Worm (Caenorhabditis elegans) whole organism, L1 larva: ENCODE measurements around the gene best-1.

Experiments
- C34B4.2 ChIP-seq: sonication (generic microtip); optimal IDR thresholded peaks from 2 replicates; lab custom pipeline; 2017; ENCODE audit warnings: mild to moderate bottlenecking, missing genetic modification characterization, missing compliant biosample characterization
- Y116A8C.19 ChIP-seq: sonication (generic microtip); optimal IDR thresholded peaks from 2 replicates; lab custom pipeline; 2016; ENCODE audit warnings: missing compliant biosample characterization, missing genetic modification characterization, borderline replicate concordance
- aha-1 ChIP-seq: fragments of 150-350 bp; optimal IDR thresholded peaks from 2 replicates; lab custom pipeline; 2014; ENCODE audit warnings: missing biosample characterization, missing genetic modification characterization
- aly-2 ChIP-seq: fragments of 150-350 bp; optimal IDR thresholded peaks from 2 replicates; lab custom pipeline; 2014; ENCODE audit warnings: missing biosample characterization, missing genetic modification characterization
- ama-1 ChIP-seq: fragments of 150-350 bp; optimal IDR thresholded peaks from 2 replicates; lab custom pipeline; 2014
- blmp-1 ChIP-seq: fragments of 150-350 bp; optimal IDR thresholded peaks from 2 replicates; lab custom pipeline; 2014; ENCODE audit warnings: missing biosample characterization, missing genetic modification characterization
- ceh-82 ChIP-seq, 3 experiments: fragments of 150-350 bp in 1 of 3; sonication (generic microtip) in 2 of 3; optimal IDR thresholded peaks; 2 replicates each; lab custom pipeline; 2014 to 2017; ENCODE audit warnings: missing biosample characterization in 3 of 3, missing genetic modification characterization in 3 of 3
- ceh-88 ChIP-seq: fragments of 200-800 bp; sonication (Bioruptor generic); IDR thresholded peaks from 2 replicates; pipeline ENCODE4 v1.3.6; 2022; ENCODE audit warnings: missing genetic modification characterization, missing compliant biosample characterization
- ceh-90 ChIP-seq: sonication (generic microtip); optimal IDR thresholded peaks from 2 replicates; lab custom pipeline; 2016; ENCODE audit warnings: missing genetic modification characterization, missing compliant biosample characterization
- dpl-1 ChIP-seq, 3 experiments: fragments of 150-350 bp in 2 of 3; sonication (generic microtip) in 1 of 3; optimal IDR thresholded peaks; 2 replicates each; lab custom pipeline; 2014 to 2017; ENCODE audit warnings: missing biosample characterization in 3 of 3, missing genetic modification characterization in 3 of 3, missing genetic modification reagents in 3 of 3
- efl-1 ChIP-seq, 4 experiments: fragments of 150-350 bp; optimal IDR thresholded peaks in 3 of 4; peaks in 1 of 4; 1 replicate in 1 of 4; 2 replicates in 3 of 4; lab custom pipeline; 2014; ENCODE audit warnings: missing biosample characterization in 2 of 4, missing genetic modification characterization in 2 of 4, missing genetic modification reagents in 2 of 4
- egl-27 ChIP-seq, 2 experiments: fragments of 150-350 bp in 1 of 2; sonication (generic microtip); optimal IDR thresholded peaks; 3 replicates each; lab custom pipeline; 2017 to 2018; ENCODE audit warnings: missing biosample characterization in 2 of 2, missing genetic modification characterization in 2 of 2, missing genetic modification reagents in 2 of 2
- elt-3 ChIP-seq, 6 experiments: fragments of 150-350 bp in 1 of 6; sonication (generic microtip); optimal IDR thresholded peaks; 2 replicates each; lab custom pipeline; 2017 to 2018; ENCODE audit warnings: missing biosample characterization in 6 of 6, missing genetic modification characterization in 6 of 6, inconsistent platforms in 1 of 6
- fkh-10 ChIP-seq: sonication (generic microtip); optimal IDR thresholded peaks from 2 replicates; lab custom pipeline; 2017; ENCODE audit warnings: missing biosample characterization, missing genetic modification reagents, missing genetic modification characterization
- fkh-4 ChIP-seq: sonication (generic microtip); optimal IDR thresholded peaks from 2 replicates; lab custom pipeline; 2016; ENCODE audit warnings: missing compliant biosample characterization, missing genetic modification characterization, borderline replicate concordance
- grh-1 ChIP-seq: fragments of 200-800 bp; sonication (Bioruptor generic); IDR thresholded peaks from 2 replicates; pipeline ENCODE4 v1.3.6; 2022; ENCODE audit warnings: missing genetic modification reagents, missing genetic modification characterization, missing compliant biosample characterization
- hlh-17 ChIP-seq: fragments of 200-800 bp; sonication (Bioruptor generic); optimal IDR thresholded peaks from 2 replicates; lab custom pipeline; 2018; ENCODE audit warnings: missing genetic modification characterization, mild to moderate bottlenecking, missing compliant biosample characterization, moderate library complexity, borderline replicate concordance
- hpl-2 ChIP-seq: fragments of 150-350 bp; optimal IDR thresholded peaks from 2 replicates; lab custom pipeline; 2014; ENCODE audit warnings: missing biosample characterization, missing genetic modification reagents, missing genetic modification characterization
- irx-1 ChIP-seq: sonication (generic microtip); optimal IDR thresholded peaks from 2 replicates; lab custom pipeline; 2016; ENCODE audit warnings: missing genetic modification characterization, missing compliant biosample characterization
- isw-1 ChIP-seq: fragments of 200-800 bp; sonication (Bioruptor generic); IDR thresholded peaks from 2 replicates; pipeline ENCODE4 v1.3.6; 2022; ENCODE audit warnings: missing genetic modification characterization, missing compliant biosample characterization
- jun-1 ChIP-seq: fragments of 150-350 bp; optimal IDR thresholded peaks from 2 replicates; lab custom pipeline; 2014; ENCODE audit warnings: missing biosample characterization, missing genetic modification reagents, missing genetic modification characterization
- lin-14 ChIP-seq: fragments of 200-800 bp; sonication (Bioruptor generic); optimal IDR thresholded peaks from 2 replicates; lab custom pipeline; 2018; ENCODE audit warnings: mild to moderate bottlenecking, missing genetic modification characterization, moderate library complexity, missing compliant biosample characterization
- lin-35 ChIP-seq, 2 experiments: fragments of 150-350 bp; optimal IDR thresholded peaks; 2 replicates each; lab custom pipeline; 2014; ENCODE audit warnings: missing biosample characterization in 2 of 2, missing genetic modification characterization in 2 of 2, missing genetic modification reagents in 2 of 2
- lir-3 ChIP-seq: sonication (generic microtip); optimal IDR thresholded peaks from 2 replicates; lab custom pipeline; 2016; ENCODE audit warnings: mild to moderate bottlenecking, missing genetic modification characterization, moderate library complexity, missing compliant biosample characterization; ENCODE audit not compliant: poor library complexity
- lsy-2 ChIP-seq, 2 experiments: fragments of 150-350 bp; optimal IDR thresholded peaks; 2 replicates each; lab custom pipeline; 2014; ENCODE audit warnings: missing biosample characterization in 2 of 2, missing genetic modification characterization in 2 of 2
- mab-9 ChIP-seq: fragments of 200-800 bp; sonication (Bioruptor generic); IDR thresholded peaks from 2 replicates; pipeline ENCODE4 v1.3.6; 2022; ENCODE audit warnings: missing genetic modification reagents, missing genetic modification characterization, missing compliant biosample characterization
- mep-1 ChIP-seq: fragments of 150-350 bp; optimal IDR thresholded peaks from 2 replicates; lab custom pipeline; 2014; ENCODE audit warnings: missing biosample characterization, missing genetic modification characterization
- nhr-11 ChIP-seq: fragments of 150-350 bp; optimal IDR thresholded peaks from 2 replicates; lab custom pipeline; 2014; ENCODE audit warnings: missing biosample characterization, missing genetic modification characterization
- nhr-20 ChIP-seq: sonication (generic microtip); optimal IDR thresholded peaks from 2 replicates; lab custom pipeline; 2016; ENCODE audit warnings: mild to moderate bottlenecking, missing genetic modification characterization, missing compliant biosample characterization
- nhr-237 ChIP-seq: fragments of 150-350 bp; optimal IDR thresholded peaks from 2 replicates; lab custom pipeline; 2014; ENCODE audit warnings: missing biosample characterization, missing genetic modification characterization
- nhr-47 ChIP-seq: sonication (generic microtip); optimal IDR thresholded peaks from 2 replicates; lab custom pipeline; 2016; ENCODE audit warnings: mild to moderate bottlenecking, missing genetic modification characterization, moderate library complexity, missing compliant biosample characterization
- nhr-71 ChIP-seq: sonication (generic microtip); optimal IDR thresholded peaks from 2 replicates; lab custom pipeline; 2016; ENCODE audit warnings: mild to moderate bottlenecking, missing genetic modification characterization, moderate library complexity, missing compliant biosample characterization
- nhr-76 ChIP-seq: sonication (generic microtip); optimal IDR thresholded peaks from 2 replicates; lab custom pipeline; 2017; ENCODE audit warnings: missing biosample characterization, missing genetic modification characterization
- nhr-77 ChIP-seq: fragments of 150-350 bp; optimal IDR thresholded peaks from 2 replicates; lab custom pipeline; 2014; ENCODE audit warnings: missing biosample characterization, missing genetic modification characterization
- nhr-85 ChIP-seq: sonication (generic microtip); peaks from one replicate; lab custom pipeline; 2016; ENCODE audit warnings: missing genetic modification characterization, inconsistent platforms, missing compliant biosample characterization
- nhr-90 ChIP-seq: sonication (generic microtip); optimal IDR thresholded peaks from 2 replicates; lab custom pipeline; 2016; ENCODE audit warnings: mild to moderate bottlenecking, missing genetic modification characterization, missing compliant biosample characterization; ENCODE audit not compliant: poor library complexity
- rnt-1 ChIP-seq: sonication (generic microtip); optimal IDR thresholded peaks from 2 replicates; lab custom pipeline; 2016; ENCODE audit warnings: mild to moderate bottlenecking, missing genetic modification characterization, moderate library complexity, missing compliant biosample characterization
- snpc-4 ChIP-seq: fragments of 150-350 bp; optimal IDR thresholded peaks from 2 replicates; lab custom pipeline; 2014; ENCODE audit warnings: missing biosample characterization, missing genetic modification characterization
- snu-23 ChIP-seq: sonication (generic microtip); optimal IDR thresholded peaks from 2 replicates; lab custom pipeline; 2016; ENCODE audit warnings: missing genetic modification characterization, missing compliant biosample characterization
- sptf-1 ChIP-seq: fragments of 150-350 bp; optimal IDR thresholded peaks from 2 replicates; lab custom pipeline; 2014; ENCODE audit warnings: missing biosample characterization, missing genetic modification characterization
- sup-37 ChIP-seq: fragments of 200-800 bp; sonication (Bioruptor generic); optimal IDR thresholded peaks from 2 replicates; lab custom pipeline; 2018; ENCODE audit warnings: mild to moderate bottlenecking, missing genetic modification characterization, missing compliant biosample characterization
- swsn-7 ChIP-seq: sonication (generic microtip); optimal IDR thresholded peaks from 2 replicates; lab custom pipeline; 2016; ENCODE audit warnings: missing genetic modification characterization, missing compliant biosample characterization
- tbx-2 ChIP-seq: sonication (generic microtip); optimal IDR thresholded peaks from 2 replicates; lab custom pipeline; 2016; ENCODE audit warnings: missing genetic modification characterization, missing compliant biosample characterization
- unc-86 ChIP-seq: sonication (generic microtip); optimal IDR thresholded peaks from 2 replicates; lab custom pipeline; 2016; ENCODE audit warnings: missing genetic modification characterization, missing compliant biosample characterization
- vab-15 ChIP-seq: sonication (generic microtip); optimal IDR thresholded peaks from 2 replicates; lab custom pipeline; 2017; ENCODE audit warnings: missing genotype, mild to moderate bottlenecking, missing genetic modification characterization, missing compliant biosample characterization
- xbp-1 ChIP-seq: sonication (generic microtip); optimal IDR thresholded peaks from 2 replicates; lab custom pipeline; 2016; ENCODE audit warnings: missing genetic modification characterization, missing compliant biosample characterization
- ztf-4 ChIP-seq: fragments of 150-350 bp; optimal IDR thresholded peaks from 2 replicates; lab custom pipeline; 2014; ENCODE audit warnings: missing biosample characterization, missing genetic modification characterization

The best-1 gene

ce11 chrIV:13082106-13082505 is 27.5 kb downstream of the best-1 start:
- no peak for TF ChIP-seq nhr-47 (tag; lab: Kevin White, UChicago)
- TF ChIP-seq sptf-1 (tag; lab: Kevin White, UChicago): no peak
- TF ChIP-seq lir-3: no peak
- TF ChIP-seq unc-86 (tag; lab: Kevin White, UChicago): no peak
- no peak for TF ChIP-seq jun-1
- TF ChIP-seq ceh-82 (tag; optimal IDR thresholded peaks at IDR 0.05; lab: Kevin White, UChicago): no peak
- no peak for TF ChIP-seq ztf-4 (tag; lab: Kevin White, UChicago)
- no peak for TF ChIP-seq aly-2 (tag; lab: Kevin White, UChicago)
- TF ChIP-seq ceh-88 (GFP tag; lab: Robert Waterston, UW): no peak
- TF ChIP-seq tbx-2: no peak
- no peak for TF ChIP-seq isw-1
- TF ChIP-seq efl-1 (optimal IDR thresholded peaks at IDR 0.05; lab: Kevin White, UChicago): no peak
- TF ChIP-seq efl-1 (GFP tag; optimal IDR thresholded peaks at IDR 0.05 in 1 of 2; lab: Kevin White, UChicago): peak in 1 of 2 experiments; percentile 8
- no peak for TF ChIP-seq egl-27 (tag; optimal IDR thresholded peaks at IDR 0.05; lab: Kevin White, UChicago)
- TF ChIP-seq nhr-237: no peak
- TF ChIP-seq mab-9 (GFP tag; lab: Robert Waterston, UW): no peak
- TF ChIP-seq snu-23: peak; percentile 10
- peak in 1 of 2 experiments; percentile 25 for TF ChIP-seq lsy-2 (tag; optimal IDR thresholded peaks at IDR 0.05; lab: Kevin White, UChicago)
- TF ChIP-seq aha-1 (tag; lab: Kevin White, UChicago): no peak
- peak; percentile 87 for TF ChIP-seq nhr-85
- peak; percentile 48 for TF ChIP-seq lin-14 (GFP tag; lab: Kevin White, UChicago)
- TF ChIP-seq irx-1 (tag; lab: Kevin White, UChicago): no peak
- no peak for TF ChIP-seq ama-1 (lab: Kevin White, UChicago)
- TF ChIP-seq snpc-4 (tag; lab: Kevin White, UChicago): no peak
- TF ChIP-seq nhr-77 (tag; lab: Kevin White, UChicago): no peak
- no peak for TF ChIP-seq sup-37
- no peak for TF ChIP-seq C34B4.2 (tag; lab: Kevin White, UChicago)
- peak; percentile 39 for TF ChIP-seq nhr-20 (tag; lab: Kevin White, UChicago)
- TF ChIP-seq fkh-4 (tag; lab: Kevin White, UChicago): no peak
- no peak for TF ChIP-seq fkh-10 (GFP tag; lab: Kevin White, UChicago)
- no peak for TF ChIP-seq nhr-71
- TF ChIP-seq hlh-17 (GFP tag; lab: Kevin White, UChicago): no peak
- TF ChIP-seq lin-35 (GFP tag; optimal IDR thresholded peaks at IDR 0.05; lab: Kevin White, UChicago): peak in 1 of 2 experiments; percentile 26
- no peak for TF ChIP-seq ceh-90 (tag; lab: Kevin White, UChicago)
- no peak for TF ChIP-seq nhr-90 (tag; lab: Kevin White, UChicago)
- no peak for TF ChIP-seq dpl-1 (GFP tag; optimal IDR thresholded peaks at IDR 0.05; lab: Kevin White, UChicago)
- no peak for TF ChIP-seq vab-15 (tag; lab: Kevin White, UChicago)
- TF ChIP-seq swsn-7 (tag; lab: Kevin White, UChicago): no peak
- peak; percentile 45 for TF ChIP-seq blmp-1 (tag; lab: Kevin White, UChicago)
- TF ChIP-seq Y116A8C.19 (tag; lab: Kevin White, UChicago): no peak
- peak; percentile 2 for TF ChIP-seq rnt-1 (tag; lab: Kevin White, UChicago)
- no peak for TF ChIP-seq hpl-2
- peak in 2 of 6 experiments; percentile 30 to 62 for TF ChIP-seq elt-3 (tag; optimal IDR thresholded peaks at IDR 0.05; lab: Kevin White, UChicago)
- TF ChIP-seq nhr-76 (tag; lab: Kevin White, UChicago): no peak
- TF ChIP-seq nhr-11: no peak
- TF ChIP-seq grh-1 (GFP tag; lab: Robert Waterston, UW): peak; percentile 68
- TF ChIP-seq xbp-1: no peak
- TF ChIP-seq mep-1 (tag; lab: Kevin White, UChicago): no peak
- TF ChIP-seq, all 84 proteins: peak for 11
